Worm (Caenorhabditis elegans) whole organism, L1 larva: ENCODE results near the gene F17E9.3.

Experiments
- C16A3.4 ChIP-seq: fragments of 150-350 bp; optimal IDR thresholded peaks from 2 replicates; lab custom pipeline; 2014; ENCODE audit warnings: missing biosample characterization, missing genetic modification characterization
- alr-1 ChIP-seq: fragments of 200-800 bp; sonication (Bioruptor generic); optimal IDR thresholded peaks from 2 replicates; lab custom pipeline; 2018; ENCODE audit warnings: borderline replicate concordance, mild to moderate bottlenecking, missing genetic modification characterization, missing compliant biosample characterization
- blmp-1 ChIP-seq: fragments of 150-350 bp; optimal IDR thresholded peaks from 2 replicates; lab custom pipeline; 2014; ENCODE audit warnings: missing biosample characterization, missing genetic modification characterization
- ceh-63 ChIP-seq: fragments of 200-800 bp; sonication (Bioruptor generic); optimal IDR thresholded peaks from 2 replicates; lab custom pipeline; 2018; ENCODE audit warnings: mild to moderate bottlenecking, missing genetic modification characterization, missing compliant biosample characterization
- ceh-88 ChIP-seq: fragments of 200-800 bp; sonication (Bioruptor generic); IDR thresholded peaks from 2 replicates; pipeline ENCODE4 v1.3.6; 2022; ENCODE audit warnings: missing genetic modification characterization, missing compliant biosample characterization
- efl-1 ChIP-seq, 4 experiments: fragments of 150-350 bp; optimal IDR thresholded peaks in 3 of 4; peaks in 1 of 4; 1 replicate in 1 of 4; 2 replicates in 3 of 4; lab custom pipeline; 2014; ENCODE audit warnings: missing biosample characterization in 2 of 4, missing genetic modification characterization in 2 of 4, missing genetic modification reagents in 2 of 4
- elt-3 ChIP-seq, 6 experiments: fragments of 150-350 bp in 1 of 6; sonication (generic microtip); optimal IDR thresholded peaks; 2 replicates each; lab custom pipeline; 2017 to 2018; ENCODE audit warnings: missing biosample characterization in 6 of 6, missing genetic modification characterization in 6 of 6, inconsistent platforms in 1 of 6
- fkh-10 ChIP-seq: sonication (generic microtip); optimal IDR thresholded peaks from 2 replicates; lab custom pipeline; 2017; ENCODE audit warnings: missing biosample characterization, missing genetic modification reagents, missing genetic modification characterization
- fkh-4 ChIP-seq: sonication (generic microtip); optimal IDR thresholded peaks from 2 replicates; lab custom pipeline; 2016; ENCODE audit warnings: missing compliant biosample characterization, missing genetic modification characterization, borderline replicate concordance
- hlh-17 ChIP-seq: fragments of 200-800 bp; sonication (Bioruptor generic); optimal IDR thresholded peaks from 2 replicates; lab custom pipeline; 2018; ENCODE audit warnings: missing genetic modification characterization, mild to moderate bottlenecking, missing compliant biosample characterization, moderate library complexity, borderline replicate concordance
- hlh-4 ChIP-seq: sonication (generic microtip); optimal IDR thresholded peaks from 2 replicates; lab custom pipeline; 2016; ENCODE audit warnings: mild to moderate bottlenecking, missing genetic modification characterization, missing compliant biosample characterization
- hpl-2 ChIP-seq: fragments of 150-350 bp; optimal IDR thresholded peaks from 2 replicates; lab custom pipeline; 2014; ENCODE audit warnings: missing biosample characterization, missing genetic modification reagents, missing genetic modification characterization
- jun-1 ChIP-seq: fragments of 150-350 bp; optimal IDR thresholded peaks from 2 replicates; lab custom pipeline; 2014; ENCODE audit warnings: missing biosample characterization, missing genetic modification reagents, missing genetic modification characterization
- lin-13 ChIP-seq: fragments of 150-350 bp; optimal IDR thresholded peaks from 2 replicates; lab custom pipeline; 2014; ENCODE audit warnings: missing biosample characterization, missing genetic modification reagents, missing genetic modification characterization
- lin-14 ChIP-seq: fragments of 200-800 bp; sonication (Bioruptor generic); optimal IDR thresholded peaks from 2 replicates; lab custom pipeline; 2018; ENCODE audit warnings: mild to moderate bottlenecking, missing genetic modification characterization, moderate library complexity, missing compliant biosample characterization
- lin-15B ChIP-seq: fragments of 150-350 bp; sonication (generic microtip); optimal IDR thresholded peaks from 3 replicates; lab custom pipeline; 2014; ENCODE audit warnings: missing biosample characterization, missing genetic modification characterization
- lin-35 ChIP-seq, 2 experiments: fragments of 150-350 bp; optimal IDR thresholded peaks; 2 replicates each; lab custom pipeline; 2014; ENCODE audit warnings: missing biosample characterization in 2 of 2, missing genetic modification characterization in 2 of 2, missing genetic modification reagents in 2 of 2
- lir-3 ChIP-seq: sonication (generic microtip); optimal IDR thresholded peaks from 2 replicates; lab custom pipeline; 2016; ENCODE audit warnings: mild to moderate bottlenecking, missing genetic modification characterization, moderate library complexity, missing compliant biosample characterization; ENCODE audit not compliant: poor library complexity
- mdl-1 ChIP-seq, 2 experiments: fragments of 150-350 bp; optimal IDR thresholded peaks; 2 replicates each; lab custom pipeline; 2014 to 2017; ENCODE audit warnings: missing biosample characterization in 2 of 2, missing genetic modification characterization in 2 of 2, inconsistent platforms in 1 of 2
- nhr-19 ChIP-seq: fragments of 200-800 bp; sonication (Bioruptor generic); conservative IDR thresholded peaks from 2 replicates; pipeline ENCODE4 v1.3.6; 2022; ENCODE audit warnings: missing genetic modification characterization, missing compliant biosample characterization
- nhr-77 ChIP-seq: fragments of 150-350 bp; optimal IDR thresholded peaks from 2 replicates; lab custom pipeline; 2014; ENCODE audit warnings: missing biosample characterization, missing genetic modification characterization
- pqm-1 ChIP-seq: sonication (generic microtip); optimal IDR thresholded peaks from 3 replicates; lab custom pipeline; 2017; ENCODE audit warnings: missing biosample characterization, missing genetic modification characterization
- rnt-1 ChIP-seq: sonication (generic microtip); optimal IDR thresholded peaks from 2 replicates; lab custom pipeline; 2016; ENCODE audit warnings: mild to moderate bottlenecking, missing genetic modification characterization, moderate library complexity, missing compliant biosample characterization
- sup-37 ChIP-seq: fragments of 200-800 bp; sonication (Bioruptor generic); optimal IDR thresholded peaks from 2 replicates; lab custom pipeline; 2018; ENCODE audit warnings: mild to moderate bottlenecking, missing genetic modification characterization, missing compliant biosample characterization
- swsn-7 ChIP-seq: sonication (generic microtip); optimal IDR thresholded peaks from 2 replicates; lab custom pipeline; 2016; ENCODE audit warnings: missing genetic modification characterization, missing compliant biosample characterization
- tbx-2 ChIP-seq: sonication (generic microtip); optimal IDR thresholded peaks from 2 replicates; lab custom pipeline; 2016; ENCODE audit warnings: missing genetic modification characterization, missing compliant biosample characterization
- tlp-1 ChIP-seq: fragments of 150-350 bp; optimal IDR thresholded peaks from 2 replicates; lab custom pipeline; 2014; ENCODE audit warnings: missing biosample characterization, missing genetic modification characterization
- unc-130 ChIP-seq: fragments of 150-350 bp; optimal IDR thresholded peaks from 2 replicates; lab custom pipeline; 2017; ENCODE audit warnings: missing biosample characterization, missing genetic modification characterization, inconsistent platforms
- unc-62 ChIP-seq: fragments of 150-350 bp; optimal IDR thresholded peaks from 2 replicates; lab custom pipeline; 2014; ENCODE audit warnings: missing biosample characterization, missing genetic modification reagents, missing genetic modification characterization
- unc-86 ChIP-seq: sonication (generic microtip); optimal IDR thresholded peaks from 2 replicates; lab custom pipeline; 2016; ENCODE audit warnings: missing genetic modification characterization, missing compliant biosample characterization
- vab-15 ChIP-seq: sonication (generic microtip); optimal IDR thresholded peaks from 2 replicates; lab custom pipeline; 2017; ENCODE audit warnings: missing genotype, mild to moderate bottlenecking, missing genetic modification characterization, missing compliant biosample characterization
- ztf-11 ChIP-seq, 2 experiments: sonication (generic microtip); optimal IDR thresholded peaks; 2 replicates each; lab custom pipeline; 2016 to 2017; ENCODE audit warnings: missing genetic modification characterization in 2 of 2, missing biosample characterization in 1 of 2, missing compliant biosample characterization in 1 of 2

The F17E9.3 gene

DNA sequence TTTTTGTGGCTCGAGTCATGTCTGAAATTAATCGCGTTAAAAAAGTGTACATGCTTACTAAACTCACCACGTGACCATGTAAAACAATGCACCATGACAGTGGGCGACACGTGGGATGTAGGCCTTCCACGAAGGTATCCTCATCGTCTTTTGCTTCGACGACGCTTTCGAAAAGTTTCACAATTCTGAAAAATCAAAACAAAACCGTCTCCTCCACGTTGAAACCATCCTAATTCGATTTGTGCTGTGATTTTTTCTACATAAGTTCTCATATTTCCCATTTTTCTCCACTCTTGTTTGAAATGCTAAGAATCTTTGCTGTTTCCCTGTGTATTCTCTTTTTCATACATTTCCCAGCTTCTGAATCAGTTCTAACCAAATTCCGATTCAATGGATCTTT lies at the start of gene F17E9.3:
F17E9.3 (plus strand) TSS at position 301 of the 400 bp plus-strand sequence.
- TF ChIP-seq hpl-2 (GFP tag; lab: Kevin White, UChicago) (no peak), alr-1 (tag; lab: Kevin White, UChicago) (no peak), hlh-17 (GFP tag; lab: Kevin White, UChicago) (no peak), pqm-1 (tag; lab: Kevin White, UChicago) (no peak), ceh-63 (GFP tag; lab: Kevin White, UChicago) (no peak), fkh-4 (no peak), lin-35 (GFP tag; optimal IDR thresholded peaks at IDR 0.05; lab: Kevin White, UChicago) (no peak), lin-15B (tag; lab: Kevin White, UChicago) (no peak), lin-13 (GFP tag; lab: Kevin White, UChicago) (no peak), sup-37 (no peak), nhr-19 (GFP tag; lab: Robert Waterston, UW) (no peak), C16A3.4 (tag; lab: Kevin White, UChicago) (no peak), unc-62 (GFP tag; lab: Kevin White, UChicago) (no peak)

DNA sequence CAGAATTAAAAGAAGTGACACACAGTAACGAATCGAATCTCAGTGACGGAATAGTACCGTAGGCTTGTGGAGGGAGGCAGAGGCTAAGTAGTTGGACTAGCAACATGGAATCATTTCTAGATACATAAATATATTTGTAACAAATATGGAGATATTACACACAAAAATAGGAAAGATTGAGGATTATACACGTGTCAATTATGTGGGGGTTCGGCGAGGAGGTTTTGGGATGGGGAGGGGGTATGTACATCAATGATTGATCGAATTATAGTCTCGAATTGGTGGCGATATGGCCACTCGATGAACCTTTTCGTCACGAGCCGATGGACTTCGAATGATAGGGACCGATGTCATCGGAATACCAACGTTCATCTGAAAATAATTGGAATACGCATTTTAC lies 47.3 kb upstream of the F17E9.3 start:
- TF ChIP-seq tbx-2 (tag; lab: Kevin White, UChicago) (no peak), mdl-1 (tag; optimal IDR thresholded peaks at IDR 0.05; lab: Kevin White, UChicago) (no peak), rnt-1 (tag; lab: Kevin White, UChicago) (no peak), efl-1 (optimal IDR thresholded peaks at IDR 0.05; lab: Kevin White, UChicago) (no peak), efl-1 (GFP tag; optimal IDR thresholded peaks at IDR 0.05 in 1 of 2; lab: Kevin White, UChicago) (peak in 1 of 2 experiments; percentile 64), swsn-7 (tag; lab: Kevin White, UChicago) (no peak), lir-3 (tag; lab: Kevin White, UChicago) (no peak), vab-15 (tag; lab: Kevin White, UChicago) (no peak), ztf-11 (tag; optimal IDR thresholded peaks at IDR 0.05; lab: Kevin White, UChicago) (no peak), tlp-1 (no peak)

DNA sequence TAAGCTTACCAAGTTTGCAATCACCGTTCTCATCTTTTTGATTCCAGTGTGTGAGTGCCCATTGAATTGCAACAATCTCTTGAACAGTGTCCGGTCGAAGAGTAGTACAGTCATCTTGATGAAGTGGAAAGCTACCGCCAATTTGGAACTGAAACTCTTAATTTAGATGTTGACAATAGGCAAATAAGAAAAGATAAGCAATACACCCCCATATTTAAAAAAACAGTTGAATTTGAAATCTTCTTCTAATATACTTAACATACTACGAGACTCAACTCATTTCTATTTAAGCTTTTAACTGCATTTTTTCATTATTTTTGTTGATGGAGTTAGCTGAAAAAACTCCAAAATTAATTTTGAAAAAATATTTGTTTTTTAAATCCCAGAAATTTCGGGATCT lies 42.6 kb upstream of the F17E9.3 start:
- TF ChIP-seq ceh-88 (GFP tag; lab: Robert Waterston, UW) (no peak), efl-1 (optimal IDR thresholded peaks at IDR 0.05; lab: Kevin White, UChicago) (no peak), efl-1 (GFP tag; optimal IDR thresholded peaks at IDR 0.05 in 1 of 2; lab: Kevin White, UChicago) (peak in 1 of 2 experiments; percentile 56)

ce11 chrIV:8312846-8313245 lies 41.8 kb upstream of the F17E9.3 start, which contains the start of gene F35H10.10:
TSS of gene F35H10.10 (minus strand) at chrIV:8312946.
- TF ChIP-seq unc-86 (tag; lab: Kevin White, UChicago) (no peak), elt-3 (tag; optimal IDR thresholded peaks at IDR 0.05; lab: Kevin White, UChicago) (no peak), unc-130 (tag; lab: Kevin White, UChicago) (no peak), blmp-1 (tag; lab: Kevin White, UChicago) (peak; percentile 84), rnt-1 (tag; lab: Kevin White, UChicago) (no peak)

- TF ChIP-seq C16A3.4 (tag; lab: Kevin White, UChicago) (no peak), hlh-4 (no peak), mdl-1 (tag; optimal IDR thresholded peaks at IDR 0.05; lab: Kevin White, UChicago) (no peak), fkh-10 (GFP tag; lab: Kevin White, UChicago) (no peak), jun-1 (tag; lab: Kevin White, UChicago) (no peak), lin-14 (peak; percentile 39), nhr-77 (no peak), tlp-1 (no peak), lin-35 (GFP tag; optimal IDR thresholded peaks at IDR 0.05; lab: Kevin White, UChicago) (no peak), blmp-1 (tag; lab: Kevin White, UChicago) (peak; percentile 97), elt-3 (tag; optimal IDR thresholded peaks at IDR 0.05; lab: Kevin White, UChicago) (peak in 2 of 6 experiments; percentile 5 to 13)
Measured at ce11 chrIV:8317800-8318199, 36.9 kb upstream of the F17E9.3 start.
